Worm (Caenorhabditis elegans): Measurements from ENCODE around the gene clec-36.

Gene clec-36

ce11 chrV:16857977-16858479 is 9.6 kb upstream of the clec-36 start, which contains the start of the genes clec-31 and clec-22:
Gene clec-31 (minus strand): TSS chrV:16858077.
Gene clec-22 (plus strand): TSS chrV:16858429.
- TF ChIP-seq hnd-1 (tag; optimal IDR thresholded peaks at IDR 0.05), result no peak
- no peak for TF ChIP-seq scrt-1 (GFP tag; IDR thresholded peaks at IDR 0.05)
- no peak for TF ChIP-seq pes-1 (GFP tag; IDR thresholded peaks at IDR 0.05)
- TF ChIP-seq hmg-4 (GFP tag; optimal IDR thresholded peaks at IDR 0.05), result no peak
- TF ChIP-seq tbx-11 (GFP tag; IDR thresholded peaks at IDR 0.05), result no peak

- TF ChIP-seq hmbx-1 (tag; optimal IDR thresholded peaks at IDR 0.05) (no peak), tbx-37 (GFP tag; conservative IDR thresholded peaks at IDR 0.05) (no peak), pes-1 (GFP tag; IDR thresholded peaks at IDR 0.05) (no peak), scrt-1 (GFP tag; IDR thresholded peaks at IDR 0.05) (no peak), F13C5.2 (tag; optimal IDR thresholded peaks at IDR 0.05) (no peak), ceh-13 (GFP tag; optimal IDR thresholded peaks at IDR 0.05) (no peak), hmg-4 (GFP tag; optimal IDR thresholded peaks at IDR 0.05) (no peak), tra-4 (tag; optimal IDR thresholded peaks at IDR 0.05) (no peak), aly-1 (tag; optimal IDR thresholded peaks at IDR 0.05) (no peak), ama-1 (optimal IDR thresholded peaks at IDR 0.05) (no peak), ceh-36 (tag; optimal IDR thresholded peaks at IDR 0.05) (no peak), B0310.2 (tag; optimal IDR thresholded peaks at IDR 0.05) (no peak), ets-7 (tag; optimal IDR thresholded peaks at IDR 0.05) (no peak), flt-1 (GFP tag; IDR thresholded peaks at IDR 0.05) (no peak), tbx-11 (GFP tag; IDR thresholded peaks at IDR 0.05) (no peak), hnd-1 (tag; optimal IDR thresholded peaks at IDR 0.05) (no peak), sea-1 (GFP tag; conservative IDR thresholded peaks at IDR 0.05) (no peak)
Measured at ce11 chrV:16853956-16854683, 5.7 kb upstream of the clec-36 start, which contains the start of the genes clec-35 and clec-27. Gene clec-35 (minus strand): TSS chrV:16854056. Gene clec-27 (plus strand): TSS chrV:16854633.

ce11 chrV:16852002-16852401 is 3.6 kb upstream of the clec-36 start, which contains the start of gene clec-37:
Gene clec-37 (minus strand): TSS chrV:16852102.
- TF ChIP-seq tra-4 (tag; optimal IDR thresholded peaks at IDR 0.05), result no peak
- no peak for TF ChIP-seq sea-1 (GFP tag; conservative IDR thresholded peaks at IDR 0.05)
- TF ChIP-seq tbx-37 (GFP tag; conservative IDR thresholded peaks at IDR 0.05), result no peak
- TF ChIP-seq hnd-1 (tag; optimal IDR thresholded peaks at IDR 0.05), result no peak
- TF ChIP-seq ets-7 (tag; optimal IDR thresholded peaks at IDR 0.05), result no peak
- TF ChIP-seq ama-1 (optimal IDR thresholded peaks at IDR 0.05), result no peak
- TF ChIP-seq F13C5.2 (tag; optimal IDR thresholded peaks at IDR 0.05), result no peak

- TF ChIP-seq tra-4 (tag; optimal IDR thresholded peaks at IDR 0.05) (no peak), tbx-11 (GFP tag; IDR thresholded peaks at IDR 0.05) (no peak), sea-1 (GFP tag; conservative IDR thresholded peaks at IDR 0.05) (no peak), F13C5.2 (tag; optimal IDR thresholded peaks at IDR 0.05) (no peak), B0310.2 (tag; optimal IDR thresholded peaks at IDR 0.05) (no peak), hmbx-1 (tag; optimal IDR thresholded peaks at IDR 0.05) (no peak), tbx-37 (GFP tag; conservative IDR thresholded peaks at IDR 0.05) (no peak), ceh-36 (tag; optimal IDR thresholded peaks at IDR 0.05) (no peak), ets-7 (tag; optimal IDR thresholded peaks at IDR 0.05) (no peak), hnd-1 (tag; optimal IDR thresholded peaks at IDR 0.05) (no peak), pes-1 (GFP tag; IDR thresholded peaks at IDR 0.05) (no peak), ceh-13 (GFP tag; optimal IDR thresholded peaks at IDR 0.05) (no peak), ama-1 (optimal IDR thresholded peaks at IDR 0.05) (no peak), flt-1 (GFP tag; IDR thresholded peaks at IDR 0.05) (no peak), aly-1 (tag; optimal IDR thresholded peaks at IDR 0.05) (no peak)
Measured at ce11 chrV:16842941-16843340, 5.5 kb downstream of the clec-36 start, which contains the start of gene clec-25. Gene clec-25 (plus strand): TSS chrV:16843241.

- no peak for TF ChIP-seq F13C5.2 (tag; optimal IDR thresholded peaks at IDR 0.05)
- TF ChIP-seq ama-1 (optimal IDR thresholded peaks at IDR 0.05), result no peak
- TF ChIP-seq ceh-36 (tag; optimal IDR thresholded peaks at IDR 0.05), result no peak
- no peak for TF ChIP-seq B0310.2 (tag; optimal IDR thresholded peaks at IDR 0.05)
- TF ChIP-seq tra-4 (tag; optimal IDR thresholded peaks at IDR 0.05), result no peak
- no peak for TF ChIP-seq sea-1 (GFP tag; conservative IDR thresholded peaks at IDR 0.05)
- no peak for TF ChIP-seq scrt-1 (GFP tag; IDR thresholded peaks at IDR 0.05)
- no peak for TF ChIP-seq pes-1 (GFP tag; IDR thresholded peaks at IDR 0.05)
- no peak for TF ChIP-seq ceh-13 (GFP tag; optimal IDR thresholded peaks at IDR 0.05)
- no peak for TF ChIP-seq hmbx-1 (tag; optimal IDR thresholded peaks at IDR 0.05)
- TF ChIP-seq flt-1 (GFP tag; IDR thresholded peaks at IDR 0.05), result no peak
- TF ChIP-seq ets-7 (tag; optimal IDR thresholded peaks at IDR 0.05), result no peak
- no peak for TF ChIP-seq hnd-1 (tag; optimal IDR thresholded peaks at IDR 0.05)
Measured at ce11 chrV:16840961-16841360, 7.4 kb downstream of the clec-36 start, which contains the start of gene clec-40. Gene clec-40 (minus strand): TSS chrV:16841061.

- no peak for TF ChIP-seq tbx-11 (GFP tag; IDR thresholded peaks at IDR 0.05)
- no peak for TF ChIP-seq hmbx-1 (tag; optimal IDR thresholded peaks at IDR 0.05)
- TF ChIP-seq sea-1 (GFP tag; conservative IDR thresholded peaks at IDR 0.05), result no peak
- TF ChIP-seq hmg-4 (GFP tag; optimal IDR thresholded peaks at IDR 0.05), result no peak
- TF ChIP-seq flt-1 (GFP tag; IDR thresholded peaks at IDR 0.05), result no peak
- no peak for TF ChIP-seq F13C5.2 (tag; optimal IDR thresholded peaks at IDR 0.05)
- no peak for TF ChIP-seq scrt-1 (GFP tag; IDR thresholded peaks at IDR 0.05)
- no peak for TF ChIP-seq ama-1 (optimal IDR thresholded peaks at IDR 0.05)
- TF ChIP-seq ceh-36 (tag; optimal IDR thresholded peaks at IDR 0.05), result no peak
- TF ChIP-seq tbx-37 (GFP tag; conservative IDR thresholded peaks at IDR 0.05), result no peak
- no peak for TF ChIP-seq B0310.2 (tag; optimal IDR thresholded peaks at IDR 0.05)
- no peak for TF ChIP-seq tra-4 (tag; optimal IDR thresholded peaks at IDR 0.05)
- TF ChIP-seq aly-1 (tag; optimal IDR thresholded peaks at IDR 0.05), result no peak
- TF ChIP-seq hnd-1 (tag; optimal IDR thresholded peaks at IDR 0.05), result no peak
- TF ChIP-seq ceh-13 (GFP tag; optimal IDR thresholded peaks at IDR 0.05), result no peak
Measured at ce11 chrV:16840283-16840682, 8.1 kb downstream of the clec-36 start.

- TF ChIP-seq sea-1 (GFP tag; conservative IDR thresholded peaks at IDR 0.05) (no peak), ama-1 (optimal IDR thresholded peaks at IDR 0.05) (no peak), ceh-36 (tag; optimal IDR thresholded peaks at IDR 0.05) (no peak), ets-7 (tag; optimal IDR thresholded peaks at IDR 0.05) (no peak), tbx-37 (GFP tag; conservative IDR thresholded peaks at IDR 0.05) (no peak), flt-1 (GFP tag; IDR thresholded peaks at IDR 0.05) (no peak), aly-1 (tag; optimal IDR thresholded peaks at IDR 0.05) (no peak), hmbx-1 (tag; optimal IDR thresholded peaks at IDR 0.05) (no peak), pes-1 (GFP tag; IDR thresholded peaks at IDR 0.05) (no peak), B0310.2 (tag; optimal IDR thresholded peaks at IDR 0.05) (no peak), hnd-1 (tag; optimal IDR thresholded peaks at IDR 0.05) (no peak), tra-4 (tag; optimal IDR thresholded peaks at IDR 0.05) (no peak), hmg-4 (GFP tag; optimal IDR thresholded peaks at IDR 0.05) (no peak), ceh-13 (GFP tag; optimal IDR thresholded peaks at IDR 0.05) (no peak), F13C5.2 (tag; optimal IDR thresholded peaks at IDR 0.05) (no peak)
Measured at ce11 chrV:16838435-16838834, 10.0 kb downstream of the clec-36 start.
